Fruit fly (Drosophila melanogaster): ENCODE results near the gene BigH1.

- TF ChIP-seq h (optimal IDR thresholded peaks at IDR 0.05) (no peak), psq (optimal IDR thresholded peaks at IDR 0.05) (no peak), Sin3A (optimal IDR thresholded peaks at IDR 0.05) (no peak), Myc (optimal IDR thresholded peaks at IDR 0.05) (no peak), ttk (optimal IDR thresholded peaks at IDR 0.05) (no peak), insv (optimal IDR thresholded peaks at IDR 0.05) (no peak)
These were observed 12.1 kb upstream of the BigH1 start for dm6 chr3R:14651076-14651662.

Data from Kc167 (cell line).